Fruit fly (Drosophila melanogaster) whole organism, embryonic: ENCODE results near the gene CG13640.

Source experiments
- Ada2b ChIP-seq: fragments of 200-800 bp; sonication (Bioruptor generic); IDR thresholded peaks from 2 replicates; pipeline ENCODE4 v1.3.6; 2022; ENCODE audit warnings: missing biosample characterization, missing genetic modification characterization
- Aef1 ChIP-seq: fragments of 200-800 bp; sonication (Bioruptor generic); IDR thresholded peaks from 3 replicates; pipeline ENCODE4 v1.3.6; 2022; ENCODE audit warnings: missing biosample characterization, missing genetic modification characterization
- Antp ChIP-seq: fragments of 200-800 bp; sonication (Bioruptor generic); optimal IDR thresholded peaks from 3 replicates; lab custom pipeline; 2016; ENCODE audit warnings: missing biosample characterization, missing genetic modification characterization
- Atf-2 ChIP-seq: fragments of 200-800 bp; sonication (Bioruptor generic); optimal IDR thresholded peaks from 2 replicates; lab custom pipeline; 2016; ENCODE audit warnings: missing biosample characterization, missing genetic modification characterization
- Atf3 ChIP-seq: fragments of 200-800 bp; sonication (Bioruptor generic); optimal IDR thresholded peaks from 3 replicates; lab custom pipeline; 2016; ENCODE audit warnings: missing biosample characterization, missing genetic modification characterization
- Bteb2 ChIP-seq: fragments of 200-800 bp; sonication (Bioruptor generic); optimal IDR thresholded peaks from 2 replicates; lab custom pipeline; 2016; ENCODE audit warnings: missing biosample characterization, missing genetic modification characterization
- CG10209 ChIP-seq: fragments of 200-800 bp; sonication (Bioruptor generic); optimal IDR thresholded peaks from 3 replicates; lab custom pipeline; 2017; ENCODE audit warnings: missing biosample characterization, mild to moderate bottlenecking, missing genetic modification characterization, missing genetic modification reagents
- CG10462 ChIP-seq: fragments of 200-800 bp; sonication (Bioruptor generic); optimal IDR thresholded peaks from 2 replicates; lab custom pipeline; 2016; ENCODE audit warnings: missing biosample characterization, missing genetic modification characterization
- CG10959 ChIP-seq: fragments of 200-800 bp; sonication (Bioruptor generic); IDR thresholded peaks from 2 replicates; pipeline ENCODE4 v1.3.6; 2022; ENCODE audit warnings: missing biosample characterization, missing genetic modification characterization
- CG12942 ChIP-seq: fragments of 200-800 bp; sonication (Bioruptor generic); optimal IDR thresholded peaks from 3 replicates; lab custom pipeline; 2016; ENCODE audit warnings: missing biosample characterization, missing genetic modification characterization
- CG14965 ChIP-seq: fragments of 200-800 bp; sonication (Bioruptor generic); optimal IDR thresholded peaks from 2 replicates; lab custom pipeline; 2016; ENCODE audit warnings: missing biosample characterization, missing genetic modification characterization, borderline replicate concordance
- CG16779 ChIP-seq: fragments of 200-800 bp; sonication (Bioruptor generic); IDR thresholded peaks from 2 replicates; pipeline ENCODE4 v1.3.6; 2022; ENCODE audit warnings: missing biosample characterization, missing genetic modification characterization
- CG17361 ChIP-seq: fragments of 200-800 bp; sonication (Bioruptor generic); IDR thresholded peaks from 3 replicates; pipeline ENCODE4 v1.3.6; 2022; ENCODE audit warnings: missing biosample characterization, missing genetic modification characterization
- CG2678 ChIP-seq: fragments of 200-800 bp; sonication (Bioruptor generic); optimal IDR thresholded peaks from 3 replicates; lab custom pipeline; 2019; ENCODE audit warnings: missing biosample characterization, mild to moderate bottlenecking, missing genetic modification characterization, moderate library complexity
- CG2889 ChIP-seq: fragments of 200-800 bp; sonication (Bioruptor generic); IDR thresholded peaks from 3 replicates; pipeline ENCODE4 v1.3.6; 2022; ENCODE audit warnings: missing biosample characterization, missing genetic modification characterization
- CG33213 ChIP-seq: fragments of 200-800 bp; sonication (Bioruptor generic); optimal IDR thresholded peaks from 3 replicates; lab custom pipeline; 2016; ENCODE audit warnings: missing biosample characterization, missing genetic modification characterization
- CG43689 ChIP-seq: fragments of 200-800 bp; sonication (Bioruptor generic); IDR thresholded peaks from 2 replicates; pipeline ENCODE4 v1.3.6; 2022; ENCODE audit warnings: missing biosample characterization, missing genetic modification characterization
- CG7271 ChIP-seq: fragments of 200-800 bp; sonication (Bioruptor generic); optimal IDR thresholded peaks from 2 replicates; lab custom pipeline; 2018; ENCODE audit warnings: missing biosample characterization, mild to moderate bottlenecking, missing genetic modification characterization, moderate library complexity
- CG9817 ChIP-seq: fragments of 200-800 bp; sonication (Bioruptor generic); optimal IDR thresholded peaks from 2 replicates; lab custom pipeline; 2018; ENCODE audit warnings: missing biosample characterization, mild to moderate bottlenecking, missing genetic modification characterization, moderate library complexity
- Chrac-16 ChIP-seq: fragments of 200-800 bp; sonication (Bioruptor generic); optimal IDR thresholded peaks from 3 replicates; lab custom pipeline; 2016; ENCODE audit warnings: missing biosample characterization, missing genetic modification characterization
- D ChIP-seq, 2 experiments: fragments of 200-800 bp in 1 of 2; fragments of >200 bp in 1 of 2; sonication (Bioruptor generic) in 1 of 2; optimal IDR thresholded peaks; 2 replicates in 1 of 2; 3 replicates in 1 of 2; lab custom pipeline; 2017; ENCODE audit warnings: mild to moderate bottlenecking in 1 of 2, missing biosample characterization in 1 of 2, missing genetic modification characterization in 1 of 2, missing genetic modification reagents in 1 of 2
- Dfd ChIP-seq, 2 experiments: fragments of >200 bp; optimal IDR thresholded peaks; 2 replicates each; lab custom pipeline; 2017; ENCODE audit warnings: missing biosample characterization in 2 of 2, missing genetic modification characterization in 2 of 2
- Dip2 ChIP-seq: fragments of 200-800 bp; sonication (Bioruptor generic); IDR thresholded peaks from 2 replicates; pipeline ENCODE4 v1.3.6; 2022; ENCODE audit warnings: missing biosample characterization, missing genetic modification characterization
- E2f1 ChIP-seq: fragments of 200-800 bp; sonication (Bioruptor generic); IDR thresholded peaks from 2 replicates; pipeline ENCODE4 v1.3.6; 2022; ENCODE audit warnings: missing biosample characterization, missing genetic modification characterization
- Ets97D ChIP-seq: fragments of 200-800 bp; sonication (Bioruptor generic); optimal IDR thresholded peaks from 3 replicates; lab custom pipeline; 2016; ENCODE audit warnings: missing biosample characterization, missing genetic modification characterization
- HLH3B ChIP-seq: fragments of 200-800 bp; sonication (Bioruptor generic); IDR thresholded peaks from 2 replicates; pipeline ENCODE4 v1.3.6; 2022; ENCODE audit warnings: missing biosample characterization, missing genetic modification characterization
- NFAT ChIP-seq: fragments of 200-800 bp; sonication (Bioruptor generic); IDR thresholded peaks from 2 replicates; pipeline ENCODE4 v1.3.6; 2022; ENCODE audit warnings: missing biosample characterization, missing genetic modification characterization
- Neu2 ChIP-seq: fragments of 200-800 bp; sonication (Bioruptor generic); optimal IDR thresholded peaks from 3 replicates; lab custom pipeline; 2016; ENCODE audit warnings: missing biosample characterization, missing genetic modification characterization, borderline replicate concordance
- Pdp1 ChIP-seq, 2 experiments: fragments of 200-800 bp; sonication (Bioruptor generic); optimal IDR thresholded peaks; 3 replicates each; lab custom pipeline; 2016; ENCODE audit warnings: missing biosample characterization in 2 of 2, missing genetic modification characterization in 2 of 2, mild to moderate bottlenecking in 1 of 2, moderate library complexity in 1 of 2
- TFAM ChIP-seq: fragments of 200-800 bp; sonication (Bioruptor generic); optimal IDR thresholded peaks from 2 replicates; lab custom pipeline; 2017; ENCODE audit warnings: missing biosample characterization, missing genetic modification characterization, inconsistent platforms
- chn ChIP-seq: fragments of 200-800 bp; sonication (Bioruptor generic); optimal IDR thresholded peaks from 2 replicates; lab custom pipeline; 2016; ENCODE audit warnings: missing biosample characterization, missing genetic modification characterization
- gfzf ChIP-seq: fragments of 200-800 bp; sonication (Bioruptor generic); optimal IDR thresholded peaks from 2 replicates; lab custom pipeline; 2016; ENCODE audit warnings: missing biosample characterization, mild to moderate bottlenecking, missing genetic modification characterization, moderate library complexity
- hbn ChIP-seq: fragments of 200-800 bp; sonication (Bioruptor generic); IDR thresholded peaks from 2 replicates; pipeline ENCODE4 v1.3.6; 2022; ENCODE audit warnings: missing biosample characterization, missing genetic modification characterization; ENCODE audit not compliant: partially characterized antibody
- kah ChIP-seq: fragments of 200-800 bp; sonication (Bioruptor generic); optimal IDR thresholded peaks from 2 replicates; lab custom pipeline; 2018; ENCODE audit warnings: missing biosample characterization, mild to moderate bottlenecking, missing genetic modification characterization
- mirr ChIP-seq: fragments of 200-800 bp; sonication (Bioruptor generic); optimal IDR thresholded peaks from 3 replicates; lab custom pipeline; 2018; ENCODE audit warnings: missing biosample characterization, mild to moderate bottlenecking, missing genetic modification characterization
- mld ChIP-seq: fragments of 200-800 bp; sonication (Bioruptor generic); IDR thresholded peaks from 3 replicates; pipeline ENCODE4 v1.3.6; 2022; ENCODE audit warnings: missing biosample characterization, missing genetic modification characterization; ENCODE audit not compliant: partially characterized antibody
- nmo ChIP-seq: fragments of 200-800 bp; sonication (Bioruptor generic); optimal IDR thresholded peaks from 2 replicates; lab custom pipeline; 2018; ENCODE audit warnings: missing biosample characterization, mild to moderate bottlenecking, missing genetic modification characterization, moderate library complexity
- nom ChIP-seq: fragments of 200-800 bp; sonication (Bioruptor generic); optimal IDR thresholded peaks from 2 replicates; lab custom pipeline; 2017; ENCODE audit warnings: missing biosample characterization, missing genetic modification characterization, mild to moderate bottlenecking, moderate library complexity, missing genetic modification reagents
- oc ChIP-seq: fragments of 200-800 bp; sonication (Bioruptor generic); optimal IDR thresholded peaks from 2 replicates; lab custom pipeline; 2018; ENCODE audit warnings: missing biosample characterization, mild to moderate bottlenecking, missing genetic modification characterization, moderate library complexity
- odd ChIP-seq: fragments of 200-800 bp; sonication (Bioruptor generic); optimal IDR thresholded peaks from 2 replicates; lab custom pipeline; 2017; ENCODE audit warnings: missing biosample characterization, mild to moderate bottlenecking, missing genetic modification characterization
- onecut ChIP-seq: fragments of 200-800 bp; sonication (Bioruptor generic); IDR thresholded peaks from 2 replicates; pipeline ENCODE4 v1.3.6; 2022; ENCODE audit warnings: missing biosample characterization, missing genetic modification characterization
- pum ChIP-seq: fragments of 200-800 bp; sonication (Bioruptor generic); optimal IDR thresholded peaks from 2 replicates; lab custom pipeline; 2016; ENCODE audit warnings: missing biosample characterization, missing genetic modification characterization
- tgo ChIP-seq: fragments of 200-800 bp; sonication (Bioruptor generic); IDR thresholded peaks from 3 replicates; pipeline ENCODE4 v1.3.6; 2022; ENCODE audit warnings: missing biosample characterization, missing genetic modification characterization
- tio ChIP-seq: fragments of 200-800 bp; sonication (Bioruptor generic); optimal IDR thresholded peaks from 2 replicates; lab custom pipeline; 2017; ENCODE audit warnings: missing biosample characterization, missing genetic modification characterization, inconsistent platforms
- tll ChIP-seq, 2 experiments: fragments of 200-800 bp in 1 of 2; fragments of >200 bp in 1 of 2; sonication (Bioruptor generic) in 1 of 2; optimal IDR thresholded peaks; 2 replicates each; lab custom pipeline; 2017 to 2019; ENCODE audit warnings: missing biosample characterization in 2 of 2, missing genetic modification characterization in 2 of 2, mild to moderate bottlenecking in 1 of 2, moderate library complexity in 1 of 2
- trh ChIP-seq: fragments of 200-800 bp; sonication (Bioruptor generic); optimal IDR thresholded peaks from 2 replicates; lab custom pipeline; 2016; ENCODE audit warnings: missing biosample characterization, missing genetic modification characterization
- usp ChIP-seq: fragments of >200 bp; optimal IDR thresholded peaks from 2 replicates; lab custom pipeline; 2017; ENCODE audit warnings: missing biosample characterization, missing genetic modification characterization
- vnd ChIP-seq: fragments of 200-800 bp; sonication (Bioruptor generic); IDR thresholded peaks from 3 replicates; pipeline ENCODE4 v1.3.6; 2022; ENCODE audit warnings: missing biosample characterization, missing genetic modification characterization; ENCODE audit not compliant: partially characterized antibody
- wor ChIP-seq: fragments of 200-800 bp; sonication (Bioruptor generic); IDR thresholded peaks from 2 replicates; pipeline ENCODE4 v1.3.6; 2022; ENCODE audit warnings: missing biosample characterization, missing genetic modification characterization

The CG13640 gene

DNA sequence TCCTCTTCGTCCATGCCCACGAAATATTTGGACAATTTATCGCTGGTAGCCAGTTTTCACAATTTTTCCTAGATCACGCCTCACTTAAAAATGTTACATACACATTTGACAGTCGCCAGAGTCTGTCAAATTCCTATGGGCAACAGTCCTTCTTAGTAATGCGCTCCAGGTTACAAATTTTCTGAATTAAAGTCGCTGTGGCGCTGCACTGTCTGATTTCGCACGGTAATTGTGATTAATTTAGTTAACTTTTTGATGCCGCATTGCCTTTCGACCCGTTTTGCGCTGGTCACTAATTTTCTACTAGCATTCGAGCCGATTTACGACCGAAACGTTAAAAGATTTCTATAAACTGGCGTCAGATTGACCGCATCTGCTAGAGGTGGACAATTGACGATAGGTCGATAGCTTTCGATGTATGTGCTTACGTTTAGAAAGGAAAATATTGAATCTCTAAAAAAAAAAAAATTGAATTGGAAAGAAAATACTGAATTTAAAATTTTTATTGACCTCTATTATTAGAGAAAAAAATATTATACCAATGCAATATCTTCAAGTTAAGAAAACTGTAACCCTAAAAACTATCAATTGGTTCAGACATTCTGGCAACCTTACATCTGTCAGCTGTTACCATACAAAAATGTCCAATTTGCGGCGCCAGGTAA is 48.2 kb downstream of the CG13640 start, which contains the start of the genes lili and CG34150 (continued):
- TF ChIP-seq trh (GFP tag; lab: Kevin White, UChicago) (peak; percentile 26), Neu2 (GFP tag; lab: Kevin White, UChicago) (no peak), mld (no peak), E2f1 (GFP tag; lab: Robert Waterston, UW) (peak; percentile 43; the same call in 1 of the 2 replicates), Pdp1 (GFP tag; optimal IDR thresholded peaks at IDR 0.05; lab: Kevin White, UChicago) (peak; percentile 65 to 66), usp (GFP tag; lab: Kevin White, UChicago) (no peak), CG10959 (GFP tag; lab: Robert Waterston, UW) (no peak), Dip2 (GFP tag; lab: Robert Waterston, UW) (no peak), CG14965 (GFP tag; lab: Kevin White, UChicago) (no peak), Aef1 (GFP tag; lab: Robert Waterston, UW) (peak; percentile 71), Ets97D (peak; percentile 76), vnd (GFP tag; lab: Robert Waterston, UW) (peak; percentile 61), tio (GFP tag; lab: Kevin White, UChicago) (peak; percentile 54), CG12942 (peak; percentile 74), Ada2b (GFP tag; lab: Robert Waterston, UW) (peak; percentile 63; the same call in 1 of the 2 replicates), nmo (GFP tag; lab: Kevin White, UChicago) (peak; percentile 82), tgo (GFP tag; lab: Robert Waterston, UW) (peak; percentile 72), CG10209 (GFP tag; lab: Kevin White, UChicago) (peak; percentile 56), nom (GFP tag; lab: Kevin White, UChicago) (peak; percentile 33), tll (GFP tag; optimal IDR thresholded peaks at IDR 0.05; lab: Kevin White, UChicago) (peak in 1 of 2 experiments; percentile 9), CG43689 (GFP tag; lab: Robert Waterston, UW) (no peak), onecut (GFP tag; lab: Robert Waterston, UW) (peak; percentile 47), HLH3B (peak; percentile 64), Bteb2 (GFP tag; lab: Kevin White, UChicago) (peak; percentile 86), CG2889 (0 out of 3 replicates have a peak, but pooled peaks have one; percentile 45), CG16779 (GFP tag; lab: Robert Waterston, UW) (no peak), CG9817 (tag; lab: Kevin White, UChicago) (peak; percentile 77), gfzf (GFP tag; lab: Kevin White, UChicago) (peak; percentile 35), Antp (GFP tag; lab: Kevin White, UChicago) (peak; percentile 55), NFAT (peak; percentile 54; the same call in 1 of the 2 replicates), pum (peak; percentile 61), Chrac-16 (GFP tag; lab: Kevin White, UChicago) (peak; percentile 85), Atf-2 (GFP tag; lab: Kevin White, UChicago) (peak; percentile 62), odd (GFP tag; lab: Kevin White, UChicago) (no peak), CG2678 (tag; lab: Kevin White, UChicago) (peak; percentile 81), mirr (GFP tag; lab: Kevin White, UChicago) (no peak), CG17361 (peak; percentile 78), chn (GFP tag; lab: Kevin White, UChicago) (peak; percentile 78), oc (no peak), CG7271 (tag; lab: Kevin White, UChicago) (peak; percentile 66), CG33213 (GFP tag; lab: Kevin White, UChicago) (peak; percentile 54), Atf3 (peak; percentile 43), D (optimal IDR thresholded peaks at IDR 0.05; lab: Kevin White, UChicago) (no peak), D (GFP tag; optimal IDR thresholded peaks at IDR 0.05; lab: Kevin White, UChicago) (no peak), TFAM (no peak), CG10462 (GFP tag; lab: Kevin White, UChicago) (peak; percentile 71), wor (GFP tag; lab: Robert Waterston, UW) (0 out of 2 replicates have a peak, but pooled peaks have one; percentile 26), Dfd (GFP tag; optimal IDR thresholded peaks at IDR 0.05; lab: Kevin White, UChicago) (no peak), hbn (GFP tag; lab: Robert Waterston, UW) (peak; percentile 75), kah (no peak)
